Worm (Caenorhabditis elegans): Measurements from ENCODE around the gene ufl-1.

The ufl-1 gene

ce11 chrIV:7084632-7085160 lies 48.0 kb upstream of the ufl-1 start, which contains the start of gene rps-4 (continued):
- TF ChIP-seq ZK337.2 (GFP tag; IDR thresholded peaks at IDR 0.05) (0 out of 2 replicates have a peak, but pooled peaks have one; percentile 38), attf-4 (tag; optimal IDR thresholded peaks at IDR 0.05) (no peak), fkh-10 (GFP tag; optimal IDR thresholded peaks at IDR 0.05) (peak; percentile 83), zag-1 (tag; optimal IDR thresholded peaks at IDR 0.05) (no peak), Y105C5A.15 (GFP tag; IDR thresholded peaks at IDR 0.05) (no peak), ztf-7 (tag; optimal IDR thresholded peaks at IDR 0.05) (no peak), ceh-62 (tag; optimal IDR thresholded peaks at IDR 0.05) (no peak), zip-11 (GFP tag; IDR thresholded peaks at IDR 0.05) (no peak), php-3 (GFP tag; IDR thresholded peaks at IDR 0.05) (0 out of 2 replicates have a peak, but pooled peaks have one; percentile 42), madf-5 (GFP tag; IDR thresholded peaks at IDR 0.05) (no peak), nhr-28 (tag; optimal IDR thresholded peaks at IDR 0.05) (peak; percentile 87), T20F7.1 (GFP tag; optimal IDR thresholded peaks at IDR 0.05) (peak; percentile 87), dmd-9 (GFP tag; IDR thresholded peaks at IDR 0.05) (peak; percentile 69), unc-39 (tag; optimal IDR thresholded peaks at IDR 0.05) (no peak), lin-1 (GFP tag; IDR thresholded peaks at IDR 0.05) (no peak), vab-7 (GFP tag; IDR thresholded peaks at IDR 0.05) (peak; percentile 50; the same call in 1 of the 2 replicates), Y75B8A.6 (GFP tag; IDR thresholded peaks at IDR 0.05) (no peak), nhr-6 (tag; optimal IDR thresholded peaks at IDR 0.05) (peak; percentile 85), daf-12 (tag; optimal IDR thresholded peaks at IDR 0.05) (no peak), hif-1 (tag; optimal IDR thresholded peaks at IDR 0.05) (peak in 1 of 2 experiments; percentile 67), mxl-3 (GFP tag; optimal IDR thresholded peaks at IDR 0.05) (peak; percentile 44), dmd-6 (GFP tag; IDR thresholded peaks at IDR 0.05) (peak; percentile 83), aha-1 (tag) (peak; percentile 97), tag-97 (GFP tag; IDR thresholded peaks at IDR 0.05) (no peak), pqm-1 (tag; optimal IDR thresholded peaks at IDR 0.05) (peak; percentile 53), mdt-29 (GFP tag; IDR thresholded peaks at IDR 0.05) (peak; percentile 66), mep-1 (tag; optimal IDR thresholded peaks at IDR 0.05) (peak; percentile 89), R02D3.7 (tag; optimal IDR thresholded peaks at IDR 0.05) (no peak), zfp-2 (tag; optimal IDR thresholded peaks at IDR 0.05) (peak; percentile 51), D1046.2 (GFP tag; IDR thresholded peaks at IDR 0.05) (0 out of 2 replicates have a peak, but pooled peaks have one; percentile 36), nhr-102 (tag; optimal IDR thresholded peaks at IDR 0.05) (peak; percentile 61), hlh-11 (tag; optimal IDR thresholded peaks at IDR 0.05) (peak; percentile 91), nhr-11 (tag; optimal IDR thresholded peaks at IDR 0.05) (peak; percentile 81), F26F4.8 (GFP tag; conservative IDR thresholded peaks at IDR 0.05) (no peak), cey-2 (tag; optimal IDR thresholded peaks at IDR 0.05; ENCODE audit: borderline replicate concordance, insufficient read depth) (no peak), spr-1 (tag; optimal IDR thresholded peaks at IDR 0.05) (peak; percentile 65), snpc-1.2 (GFP tag; IDR thresholded peaks at IDR 0.05) (peak; percentile 74), zfp-3 (GFP tag; conservative IDR thresholded peaks at IDR 0.05) (0 out of 2 replicates have a peak, but pooled peaks have one; percentile 39), dmd-8 (GFP tag; IDR thresholded peaks at IDR 0.05) (no peak), egl-43 (GFP tag; IDR thresholded peaks at IDR 0.05) (no peak), ceh-20 (GFP tag; IDR thresholded peaks at IDR 0.05) (peak; percentile 79), nhr-77 (tag; optimal IDR thresholded peaks at IDR 0.05) (peak; percentile 86), tra-1 (GFP tag; IDR thresholded peaks at IDR 0.05) (peak; percentile 73; the same call in 1 of the 2 replicates), hmg-1.1 (GFP tag; IDR thresholded peaks at IDR 0.05) (no peak; the same call in 1 of the 2 replicates), ceh-32 (tag; optimal IDR thresholded peaks at IDR 0.05; ENCODE audit: poor library complexity) (no peak), lin-38 (GFP tag; IDR thresholded peaks at IDR 0.05) (peak; percentile 97), snpc-4 (tag; optimal IDR thresholded peaks at IDR 0.05) (no peak)
